Worm (Caenorhabditis elegans) whole organism, L3 larva: ENCODE results near the gene pqn-78.
"Not testable (repeated sequence)": the region's sequence is repeated elsewhere in the genome, so short reads cannot be mapped to it uniquely, and the experiment has no call there.

ENCODE experiments used
- R02D3.7 ChIP-seq: fragments of 150-350 bp; optimal IDR thresholded peaks from 2 replicates; lab custom pipeline; 2014; ENCODE audit warnings: missing biosample characterization, missing genetic modification characterization
- ZK546.5 ChIP-seq: sonication (generic microtip); optimal IDR thresholded peaks from 2 replicates; lab custom pipeline; 2017; ENCODE audit warnings: missing biosample characterization, missing genetic modification characterization
- aly-2 ChIP-seq: fragments of 150-350 bp; optimal IDR thresholded peaks from 2 replicates; lab custom pipeline; 2014; ENCODE audit warnings: missing biosample characterization, missing genetic modification characterization
- ama-1 ChIP-seq: fragments of 150-350 bp; optimal IDR thresholded peaks from 2 replicates; lab custom pipeline; 2018
- ceh-28 ChIP-seq: fragments of 150-350 bp; optimal IDR thresholded peaks from 2 replicates; lab custom pipeline; 2014; ENCODE audit warnings: missing biosample characterization, missing genetic modification reagents, missing genetic modification characterization
- ceh-82 ChIP-seq: fragments of 150-350 bp; optimal IDR thresholded peaks from 2 replicates; lab custom pipeline; 2014; ENCODE audit warnings: missing biosample characterization, missing genetic modification characterization
- ceh-9 ChIP-seq: sonication (generic microtip); optimal IDR thresholded peaks from 2 replicates; lab custom pipeline; 2018; ENCODE audit warnings: missing biosample characterization, missing genetic modification characterization
- daf-12 ChIP-seq: fragments of 150-350 bp; optimal IDR thresholded peaks from 2 replicates; lab custom pipeline; 2014; ENCODE audit warnings: missing biosample characterization, missing genetic modification reagents, missing genetic modification characterization
- egl-27 ChIP-seq: sonication (generic microtip); optimal IDR thresholded peaks from 4 replicates; lab custom pipeline; 2017; ENCODE audit warnings: missing biosample characterization, missing genetic modification reagents, missing genetic modification characterization
- egl-5 ChIP-seq: fragments of 150-350 bp; optimal IDR thresholded peaks from 2 replicates; lab custom pipeline; 2017; ENCODE audit warnings: missing biosample characterization, missing genetic modification reagents, missing genetic modification characterization, inconsistent platforms
- elt-1 ChIP-seq: fragments of 150-350 bp; optimal IDR thresholded peaks from 2 replicates; lab custom pipeline; 2014; ENCODE audit warnings: missing biosample characterization, missing genetic modification characterization
- elt-2 ChIP-seq: sonication (generic microtip); optimal IDR thresholded peaks from 2 replicates; lab custom pipeline; 2016; ENCODE audit warnings: missing genetic modification reagents, mild to moderate bottlenecking, missing genetic modification characterization, missing compliant biosample characterization
- eor-1 ChIP-seq, 2 experiments: fragments of 150-350 bp; optimal IDR thresholded peaks; 2 replicates each; lab custom pipeline; 2014 to 2018; ENCODE audit warnings: missing biosample characterization in 2 of 2, missing genetic modification characterization in 2 of 2
- fkh-10 ChIP-seq: sonication (generic microtip); optimal IDR thresholded peaks from 2 replicates; lab custom pipeline; 2017; ENCODE audit warnings: missing biosample characterization, missing genetic modification reagents, missing genetic modification characterization
- fkh-2 ChIP-seq: fragments of 150-350 bp; optimal IDR thresholded peaks from 2 replicates; lab custom pipeline; 2014; ENCODE audit warnings: missing biosample characterization, missing genetic modification reagents, missing genetic modification characterization
- fos-1 ChIP-seq: fragments of 150-350 bp; optimal IDR thresholded peaks from 2 replicates; lab custom pipeline; 2014; ENCODE audit warnings: missing biosample characterization, missing genetic modification characterization
- hmg-11 ChIP-seq: sonication (generic microtip); optimal IDR thresholded peaks from 2 replicates; lab custom pipeline; 2016; ENCODE audit warnings: missing genetic modification characterization, missing compliant biosample characterization
- jun-1 ChIP-seq: fragments of 150-350 bp; optimal IDR thresholded peaks from 2 replicates; lab custom pipeline; 2014; ENCODE audit warnings: missing biosample characterization, missing genetic modification reagents, missing genetic modification characterization
- lin-15B ChIP-seq: fragments of 150-350 bp; optimal IDR thresholded peaks from 2 replicates; lab custom pipeline; 2014; ENCODE audit warnings: missing biosample characterization, missing genetic modification characterization
- lin-39 ChIP-seq: fragments of 150-350 bp; optimal IDR thresholded peaks from 2 replicates; lab custom pipeline; 2018; ENCODE audit warnings: missing biosample characterization, missing genetic modification reagents, missing genetic modification characterization
- lsy-12 ChIP-seq: sonication (generic microtip); optimal IDR thresholded peaks from 2 replicates; lab custom pipeline; 2016; ENCODE audit warnings: mild to moderate bottlenecking, missing genetic modification characterization, missing compliant biosample characterization
- mml-1 ChIP-seq: fragments of 150-350 bp; sonication (generic microtip); optimal IDR thresholded peaks from 3 replicates; lab custom pipeline; 2014; ENCODE audit warnings: missing biosample characterization, missing genetic modification characterization
- nfya-1 ChIP-seq: sonication (generic microtip); optimal IDR thresholded peaks from 2 replicates; lab custom pipeline; 2017; ENCODE audit warnings: missing genetic modification characterization, mild to moderate bottlenecking, missing compliant biosample characterization, antibody characterized with exemption, moderate library complexity; ENCODE audit not compliant: insufficient read depth
- nhr-12 ChIP-seq: fragments of 150-350 bp; optimal IDR thresholded peaks from 2 replicates; lab custom pipeline; 2014; ENCODE audit warnings: missing biosample characterization, missing genetic modification characterization
- nhr-237 ChIP-seq: fragments of 150-350 bp; optimal IDR thresholded peaks from 2 replicates; lab custom pipeline; 2014; ENCODE audit warnings: missing biosample characterization, missing genetic modification characterization
- nhr-25 ChIP-seq: sonication (generic microtip); optimal IDR thresholded peaks from 2 replicates; lab custom pipeline; 2017; ENCODE audit warnings: missing biosample characterization, missing genetic modification characterization
- nhr-43 ChIP-seq: sonication (generic microtip); optimal IDR thresholded peaks from 2 replicates; lab custom pipeline; 2016; ENCODE audit warnings: mild to moderate bottlenecking, missing genetic modification characterization, missing compliant biosample characterization; ENCODE audit not compliant: poor library complexity, severe bottlenecking
- nhr-67 ChIP-seq: fragments of 150-350 bp; optimal IDR thresholded peaks from 2 replicates; lab custom pipeline; 2014; ENCODE audit warnings: missing biosample characterization, missing genetic modification characterization
- nhr-76 ChIP-seq: fragments of 150-350 bp; sonication (generic microtip); optimal IDR thresholded peaks from 5 replicates; lab custom pipeline; 2014; ENCODE audit warnings: missing biosample characterization, missing genetic modification characterization
- nhr-77 ChIP-seq: fragments of 150-350 bp; optimal IDR thresholded peaks from 2 replicates; lab custom pipeline; 2014; ENCODE audit warnings: missing biosample characterization, missing genetic modification characterization
- pha-4 ChIP-seq: fragments of 150-350 bp; optimal IDR thresholded peaks from 2 replicates; lab custom pipeline; 2014; ENCODE audit warnings: missing biosample characterization, missing genetic modification reagents, missing genetic modification characterization
- pqm-1 ChIP-seq: fragments of 150-350 bp; optimal IDR thresholded peaks from 2 replicates; lab custom pipeline; 2017; ENCODE audit warnings: missing biosample characterization, missing genetic modification characterization, inconsistent platforms
- sea-2 ChIP-seq: fragments of 150-350 bp; sonication (generic microtip); optimal IDR thresholded peaks from 4 replicates; lab custom pipeline; 2014; ENCODE audit warnings: missing biosample characterization, missing genetic modification reagents, missing genetic modification characterization
- skn-1 ChIP-seq: fragments of 150-350 bp; optimal IDR thresholded peaks from 2 replicates; lab custom pipeline; 2014; ENCODE audit warnings: missing biosample characterization, missing genetic modification characterization
- snpc-4 ChIP-seq: fragments of 150-350 bp; optimal IDR thresholded peaks from 2 replicates; lab custom pipeline; 2014; ENCODE audit warnings: missing biosample characterization, missing genetic modification characterization
- unc-39 ChIP-seq: sonication (generic microtip); optimal IDR thresholded peaks from 4 replicates; lab custom pipeline; 2017; ENCODE audit warnings: missing biosample characterization, missing genetic modification characterization
- zag-1 ChIP-seq: fragments of 150-350 bp; optimal IDR thresholded peaks from 2 replicates; lab custom pipeline; 2014; ENCODE audit warnings: missing biosample characterization, missing genetic modification characterization
- ztf-11 ChIP-seq: fragments of 150-350 bp; optimal IDR thresholded peaks from 2 replicates; lab custom pipeline; 2014; ENCODE audit warnings: missing biosample characterization, missing genetic modification characterization
- ztf-4 ChIP-seq: fragments of 150-350 bp; optimal IDR thresholded peaks from 2 replicates; lab custom pipeline; 2014; ENCODE audit warnings: missing biosample characterization, missing genetic modification characterization

Gene pqn-78

DNA sequence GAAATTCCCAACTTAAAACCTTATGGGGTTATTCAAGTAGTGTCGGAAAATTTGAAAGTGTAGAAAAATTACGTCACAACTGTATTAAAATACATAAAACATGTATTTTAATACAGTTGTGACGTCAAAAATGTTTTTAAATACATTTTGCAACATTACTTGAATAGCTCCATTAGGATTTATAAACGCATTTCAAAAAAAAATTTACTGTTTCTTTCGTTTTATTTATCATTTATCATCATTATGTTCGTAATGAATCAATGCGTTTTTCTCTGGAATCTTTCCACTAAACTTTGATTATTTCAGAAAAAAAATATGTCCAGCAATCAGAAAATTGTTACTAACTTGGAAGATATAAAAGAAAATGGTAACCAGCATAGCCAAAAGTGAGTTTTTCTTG lies 11.2 kb downstream of the pqn-78 start, which contains the start of gene Y105C5A.508:
Gene Y105C5A.508 (plus strand): TSS at position 301 of the 400 bp plus-strand sequence.
- TF ChIP-seq ceh-82 (no peak), skn-1 (tag; lab: Kevin White, UChicago) (no peak), lin-39 (tag; lab: Kevin White, UChicago) (no peak), nhr-12 (tag; lab: Kevin White, UChicago) (no peak), elt-1 (tag; lab: Kevin White, UChicago) (no peak), eor-1 (tag; optimal IDR thresholded peaks at IDR 0.05; lab: Kevin White, UChicago) (no peak), aly-2 (tag; lab: Kevin White, UChicago) (no peak), hmg-11 (tag; lab: Kevin White, UChicago) (no peak), lsy-12 (no peak), R02D3.7 (no peak)

DNA sequence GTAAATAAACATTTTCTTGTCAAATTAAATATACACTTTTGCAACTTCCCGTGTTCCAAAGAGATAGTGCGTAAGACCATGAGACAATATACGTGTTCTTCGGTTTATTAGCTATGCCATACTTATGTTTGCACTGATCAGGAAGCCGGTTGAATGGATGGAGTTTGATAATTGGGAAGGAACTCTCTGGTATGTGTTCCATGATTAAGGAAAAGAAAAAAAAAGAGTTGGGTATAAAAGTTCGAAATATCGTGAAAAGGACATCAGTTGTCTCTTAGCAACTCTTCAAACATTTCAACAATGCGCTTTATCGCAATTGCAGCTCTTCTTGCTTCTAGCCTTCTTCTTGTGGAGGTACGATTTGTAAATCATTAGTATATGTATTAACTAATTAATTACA lies 16.0 kb downstream of the pqn-78 start, which contains the start of gene pqn-76:
Gene pqn-76 (plus strand): TSS at position 301 of the 400 bp plus-strand sequence.
- TF ChIP-seq elt-1 (tag; lab: Kevin White, UChicago); fos-1 (tag; lab: Kevin White, UChicago); unc-39: not testable (repeated sequence)

DNA sequence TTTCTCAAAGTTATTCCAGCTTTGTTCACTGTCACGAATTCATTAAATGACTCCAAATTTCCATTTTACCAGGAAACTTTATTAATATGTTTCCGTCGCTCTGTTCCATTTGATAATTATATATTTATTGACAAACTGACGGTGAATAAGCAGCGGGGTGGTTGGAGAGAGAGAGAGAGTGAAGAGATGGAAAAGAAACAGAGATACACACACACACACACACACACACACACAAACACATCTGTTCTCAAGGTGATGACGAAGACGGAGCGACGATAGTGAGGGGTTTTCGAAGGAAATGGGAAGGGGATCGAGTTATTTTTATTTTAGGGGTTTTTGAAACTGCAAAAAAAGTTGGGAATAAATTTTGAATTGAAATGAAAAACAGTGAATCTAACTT lies 21.0 kb downstream of the pqn-78 start:
- no peak for TF ChIP-seq nhr-77 (tag; lab: Kevin White, UChicago)
- TF ChIP-seq pqm-1 (tag; lab: Kevin White, UChicago): peak; percentile 30
- TF ChIP-seq ceh-82: no peak
- no peak for TF ChIP-seq sea-2
- TF ChIP-seq ZK546.5 (tag; lab: Kevin White, UChicago): no peak
- TF ChIP-seq nhr-67: no peak
- no peak for TF ChIP-seq zag-1 (tag; lab: Kevin White, UChicago)
- TF ChIP-seq lin-39 (tag; lab: Kevin White, UChicago): no peak
- no peak for TF ChIP-seq elt-1 (tag; lab: Kevin White, UChicago)
- no peak for TF ChIP-seq elt-2 (tag; lab: Kevin White, UChicago)
- no peak for TF ChIP-seq lin-15B (tag; lab: Kevin White, UChicago)
- no peak for TF ChIP-seq ztf-11 (tag; lab: Kevin White, UChicago)
- TF ChIP-seq ztf-4 (tag; lab: Kevin White, UChicago): no peak
- TF ChIP-seq ceh-28: no peak
- no peak for TF ChIP-seq nhr-76 (tag; lab: Kevin White, UChicago)
- TF ChIP-seq unc-39: no peak
- TF ChIP-seq egl-27 (tag; lab: Kevin White, UChicago): no peak
- no peak for TF ChIP-seq skn-1 (tag; lab: Kevin White, UChicago)
- peak; percentile 11 for TF ChIP-seq jun-1 (tag; lab: Kevin White, UChicago)
- no peak for TF ChIP-seq fos-1 (tag; lab: Kevin White, UChicago)
- no peak for TF ChIP-seq fkh-2 (tag; lab: Kevin White, UChicago)
- no peak for TF ChIP-seq lsy-12
- no peak for TF ChIP-seq ama-1 (lab: Kevin White, UChicago)
- TF ChIP-seq mml-1 (tag; lab: Kevin White, UChicago): no peak
- peak; percentile 81 for TF ChIP-seq pha-4
- no peak for TF ChIP-seq fkh-10 (GFP tag; lab: Kevin White, UChicago)
- peak; percentile 11 for TF ChIP-seq nhr-25 (tag; lab: Kevin White, UChicago)
- no peak for TF ChIP-seq daf-12 (tag; lab: Kevin White, UChicago)
- TF ChIP-seq ceh-9 (tag; lab: Kevin White, UChicago): no peak
- no peak for TF ChIP-seq nhr-12 (tag; lab: Kevin White, UChicago)
- TF ChIP-seq nhr-43 (tag; lab: Kevin White, UChicago): no peak
- TF ChIP-seq hmg-11 (tag; lab: Kevin White, UChicago): peak; percentile 64
- TF ChIP-seq nhr-237: no peak
- TF ChIP-seq egl-5: no peak
- peak; percentile 70 for TF ChIP-seq nfya-1 (tag; lab: Kevin White, UChicago)
- TF ChIP-seq snpc-4 (tag; lab: Kevin White, UChicago): no peak

DNA sequence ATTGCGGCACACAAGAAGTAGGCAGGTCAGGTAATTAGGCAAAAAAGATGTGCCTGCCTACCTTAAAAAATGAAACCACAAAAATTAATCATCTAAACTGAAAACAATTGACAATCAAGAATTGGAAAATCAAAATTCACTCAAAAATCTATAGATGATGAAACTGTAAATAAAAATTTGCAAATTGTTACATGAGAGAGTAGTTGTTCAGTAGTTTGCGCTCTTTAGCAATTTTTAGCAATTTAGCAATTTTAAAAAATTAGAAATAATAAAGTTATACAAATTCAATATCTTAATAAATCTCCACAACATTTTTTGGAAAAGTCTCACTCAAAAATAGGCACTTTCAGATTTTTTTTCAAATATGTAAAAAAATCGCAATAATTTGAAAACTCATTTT lies 22.7 kb downstream of the pqn-78 start:
- TF ChIP-seq fos-1 (tag; lab: Kevin White, UChicago) (no peak), ztf-4 (tag; lab: Kevin White, UChicago) (no peak)
